Fruit fly (Drosophila melanogaster) whole organism, embryonic: ENCODE data around the gene CG5861.

ENCODE experiments used
- Atf-2 ChIP-seq: fragments of 200-800 bp; sonication (Bioruptor generic); optimal IDR thresholded peaks from 2 replicates; lab custom pipeline; 2016; ENCODE audit warnings: missing biosample characterization, missing genetic modification characterization
- Atf6 ChIP-seq: fragments of 200-800 bp; sonication (Bioruptor generic); IDR thresholded peaks from 2 replicates; pipeline ENCODE4 v1.3.6; 2022; ENCODE audit warnings: missing biosample characterization, missing genetic modification characterization
- Blimp-1 ChIP-seq: fragments of 200-800 bp; sonication (Bioruptor generic); optimal IDR thresholded peaks from 3 replicates; lab custom pipeline; 2018; ENCODE audit warnings: missing biosample characterization, missing genetic modification characterization, mild to moderate bottlenecking, moderate library complexity, missing genetic modification reagents
- CG11723 ChIP-seq: fragments of 200-800 bp; sonication (Bioruptor generic); optimal IDR thresholded peaks from 2 replicates; lab custom pipeline; 2017; ENCODE audit warnings: missing biosample characterization, mild to moderate bottlenecking, missing genetic modification characterization
- CG12299 ChIP-seq: fragments of 200-800 bp; sonication (Bioruptor generic); optimal IDR thresholded peaks from 2 replicates; lab custom pipeline; 2018; ENCODE audit warnings: missing biosample characterization, mild to moderate bottlenecking, missing genetic modification characterization
- CG14014 ChIP-seq: fragments of 200-800 bp; sonication (Bioruptor generic); IDR thresholded peaks from 2 replicates; pipeline ENCODE4 v1.3.6; 2022; ENCODE audit warnings: missing biosample characterization, missing genetic modification characterization
- CG14441 ChIP-seq: fragments of 200-800 bp; sonication (Bioruptor generic); IDR thresholded peaks from 2 replicates; pipeline ENCODE4 v1.3.6; 2022; ENCODE audit warnings: missing biosample characterization, missing genetic modification characterization
- CG14667 ChIP-seq: fragments of 200-800 bp; sonication (Bioruptor generic); IDR thresholded peaks from 2 replicates; pipeline ENCODE4 v1.3.6; 2022; ENCODE audit warnings: missing biosample characterization, missing genetic modification characterization
- CG15073 ChIP-seq: fragments of 200-800 bp; sonication (Bioruptor generic); optimal IDR thresholded peaks from 2 replicates; lab custom pipeline; 2016; ENCODE audit warnings: missing biosample characterization, missing genetic modification characterization
- CG1792 ChIP-seq: fragments of 200-800 bp; sonication (Bioruptor generic); optimal IDR thresholded peaks from 2 replicates; lab custom pipeline; 2016; ENCODE audit warnings: missing biosample characterization, missing genetic modification characterization
- CG18262 ChIP-seq: fragments of 200-800 bp; optimal IDR thresholded peaks from 3 replicates; lab custom pipeline; 2019; ENCODE audit warnings: missing biosample characterization, mild to moderate bottlenecking, missing genetic modification characterization, moderate library complexity
- CG2202 ChIP-seq: fragments of 200-800 bp; sonication (Bioruptor generic); optimal IDR thresholded peaks from 2 replicates; lab custom pipeline; 2018; ENCODE audit warnings: missing biosample characterization, mild to moderate bottlenecking, missing genetic modification characterization
- CG3281 ChIP-seq: fragments of 200-800 bp; sonication (Bioruptor generic); optimal IDR thresholded peaks from 3 replicates; lab custom pipeline; 2017; ENCODE audit warnings: missing biosample characterization, mild to moderate bottlenecking, missing genetic modification characterization
- CG43689 ChIP-seq: fragments of 200-800 bp; sonication (Bioruptor generic); IDR thresholded peaks from 2 replicates; pipeline ENCODE4 v1.3.6; 2022; ENCODE audit warnings: missing biosample characterization, missing genetic modification characterization
- CG4707 ChIP-seq: fragments of 200-800 bp; sonication (Bioruptor generic); optimal IDR thresholded peaks from 2 replicates; lab custom pipeline; 2018; ENCODE audit warnings: missing biosample characterization, mild to moderate bottlenecking, missing genetic modification characterization, moderate library complexity
- CG6175 ChIP-seq: fragments of 200-800 bp; sonication (Bioruptor generic); IDR thresholded peaks from 3 replicates; pipeline ENCODE4 v1.3.6; 2022; ENCODE audit warnings: missing biosample characterization, missing genetic modification characterization
- CG6654 ChIP-seq: fragments of 200-800 bp; sonication (Bioruptor generic); optimal IDR thresholded peaks from 2 replicates; lab custom pipeline; 2017; ENCODE audit warnings: missing biosample characterization, mild to moderate bottlenecking, missing genetic modification characterization
- CG6683 ChIP-seq: fragments of 200-800 bp; sonication (Bioruptor generic); optimal IDR thresholded peaks from 2 replicates; lab custom pipeline; 2017; ENCODE audit warnings: missing biosample characterization, mild to moderate bottlenecking, missing genetic modification characterization, missing genetic modification reagents
- CG7839 ChIP-seq: fragments of 200-800 bp; sonication (Bioruptor generic); optimal IDR thresholded peaks from 3 replicates; lab custom pipeline; 2018; ENCODE audit warnings: missing biosample characterization, mild to moderate bottlenecking, missing genetic modification characterization, moderate library complexity
- CrebB ChIP-seq: fragments of 200-800 bp; sonication (Bioruptor generic); optimal IDR thresholded peaks from 3 replicates; lab custom pipeline; 2018; ENCODE audit warnings: missing biosample characterization, mild to moderate bottlenecking, missing genetic modification characterization
- D19B ChIP-seq: fragments of 200-800 bp; sonication (Bioruptor generic); optimal IDR thresholded peaks from 2 replicates; lab custom pipeline; 2017; ENCODE audit warnings: missing biosample characterization, mild to moderate bottlenecking, missing genetic modification characterization
- E2f1 ChIP-seq: fragments of 200-800 bp; sonication (Bioruptor generic); IDR thresholded peaks from 2 replicates; pipeline ENCODE4 v1.3.6; 2022; ENCODE audit warnings: missing biosample characterization, missing genetic modification characterization
- Eip74EF ChIP-seq, 2 experiments: fragments of 200-800 bp in 1 of 2; fragments of >200 bp in 1 of 2; sonication (Bioruptor generic) in 1 of 2; optimal IDR thresholded peaks; 2 replicates each; lab custom pipeline; 2017 to 2019; ENCODE audit warnings: missing biosample characterization in 2 of 2, missing genetic modification characterization in 2 of 2, mild to moderate bottlenecking in 1 of 2, moderate library complexity in 1 of 2
- Hey ChIP-seq: fragments of 200-800 bp; sonication (Bioruptor generic); optimal IDR thresholded peaks from 3 replicates; lab custom pipeline; 2018; ENCODE audit warnings: missing biosample characterization, mild to moderate bottlenecking, missing genetic modification characterization
- Lhr ChIP-seq: fragments of 200-800 bp; sonication (Bioruptor generic); optimal IDR thresholded peaks from 3 replicates; lab custom pipeline; 2017; ENCODE audit warnings: mild to moderate bottlenecking, missing biosample characterization, missing genetic modification reagents, missing genetic modification characterization
- MESR4 ChIP-seq: fragments of 200-800 bp; sonication (Bioruptor generic); optimal IDR thresholded peaks from 2 replicates; lab custom pipeline; 2018; ENCODE audit warnings: missing biosample characterization, mild to moderate bottlenecking, missing genetic modification characterization, moderate library complexity
- Meics ChIP-seq: fragments of 200-800 bp; sonication (Bioruptor generic); optimal IDR thresholded peaks from 2 replicates; lab custom pipeline; 2017; ENCODE audit warnings: missing biosample characterization, mild to moderate bottlenecking, missing genetic modification characterization
- Mrtf ChIP-seq: fragments of 200-800 bp; sonication (Bioruptor generic); IDR thresholded peaks from 3 replicates; pipeline ENCODE4 v1.3.6; 2022; ENCODE audit warnings: missing biosample characterization, missing genetic modification characterization
- Nf-YA ChIP-seq: fragments of 200-800 bp; sonication (Bioruptor generic); IDR thresholded peaks from 2 replicates; pipeline ENCODE4 v1.3.6; 2022; ENCODE audit warnings: missing biosample characterization, missing genetic modification characterization
- NfI ChIP-seq: fragments of 200-800 bp; sonication (Bioruptor generic); optimal IDR thresholded peaks from 3 replicates; lab custom pipeline; 2018; ENCODE audit warnings: missing biosample characterization, mild to moderate bottlenecking, missing genetic modification characterization, moderate library complexity
- ase ChIP-seq: fragments of 200-800 bp; sonication (Bioruptor generic); IDR thresholded peaks from 3 replicates; pipeline ENCODE4 v1.3.6; 2022; ENCODE audit warnings: missing biosample characterization, missing genetic modification characterization
- bowl ChIP-seq: fragments of 200-800 bp; sonication (Bioruptor generic); IDR thresholded peaks from 2 replicates; pipeline ENCODE4 v1.3.6; 2022; ENCODE audit warnings: missing biosample characterization, missing genetic modification characterization
- chif ChIP-seq, 2 experiments: fragments of 200-800 bp; sonication (Bioruptor generic); optimal IDR thresholded peaks; 3 replicates each; lab custom pipeline; 2016; ENCODE audit warnings: missing biosample characterization in 2 of 2, missing genetic modification characterization in 2 of 2
- dimm ChIP-seq: fragments of 200-800 bp; sonication (Bioruptor generic); IDR thresholded peaks from 2 replicates; pipeline ENCODE4 v1.3.6; 2022; ENCODE audit warnings: missing biosample characterization, missing genetic modification characterization
- dmrt11E ChIP-seq: fragments of 200-800 bp; sonication (Bioruptor generic); optimal IDR thresholded peaks from 3 replicates; lab custom pipeline; 2018; ENCODE audit warnings: missing biosample characterization, mild to moderate bottlenecking, missing genetic modification characterization, moderate library complexity
- en ChIP-seq: fragments of 200-800 bp; sonication (Bioruptor generic); optimal IDR thresholded peaks from 2 replicates; lab custom pipeline; 2016; ENCODE audit warnings: missing biosample characterization, missing genetic modification characterization
- exex ChIP-seq: fragments of 200-800 bp; sonication (Bioruptor generic); optimal IDR thresholded peaks from 4 replicates; lab custom pipeline; 2018; ENCODE audit warnings: missing biosample characterization, mild to moderate bottlenecking, missing genetic modification characterization, moderate library complexity
- gfzf ChIP-seq: fragments of 200-800 bp; sonication (Bioruptor generic); optimal IDR thresholded peaks from 2 replicates; lab custom pipeline; 2016; ENCODE audit warnings: missing biosample characterization, mild to moderate bottlenecking, missing genetic modification characterization, moderate library complexity
- kay ChIP-seq: fragments of 200-800 bp; sonication (Bioruptor generic); optimal IDR thresholded peaks from 2 replicates; lab custom pipeline; 2016; ENCODE audit warnings: missing biosample characterization, missing genetic modification characterization
- kni ChIP-seq: fragments of 200-800 bp; sonication (Bioruptor generic); optimal IDR thresholded peaks from 3 replicates; lab custom pipeline; 2017; ENCODE audit warnings: mild to moderate bottlenecking, missing biosample characterization, missing genetic modification reagents, missing genetic modification characterization
- lola ChIP-seq, 3 experiments: fragments of >200 bp in 2 of 3; fragments of 200-800 bp in 1 of 3; sonication (Bioruptor generic) in 1 of 3; optimal IDR thresholded peaks; 2 replicates each; lab custom pipeline; 2017 to 2019; ENCODE audit warnings: missing biosample characterization in 3 of 3, missing genetic modification characterization in 3 of 3, mild to moderate bottlenecking in 1 of 3, moderate library complexity in 1 of 3
- mam ChIP-seq: fragments of 200-800 bp; sonication (Bioruptor generic); optimal IDR thresholded peaks from 3 replicates; lab custom pipeline; 2016; ENCODE audit warnings: missing biosample characterization, missing genetic modification characterization
- otp ChIP-seq: fragments of 200-800 bp; sonication (Bioruptor generic); IDR thresholded peaks from 3 replicates; pipeline ENCODE4, ENCODE4 v1.3.6; 2022; ENCODE audit warnings: missing biosample characterization, missing genetic modification characterization
- prd ChIP-seq, 3 experiments: fragments of >200 bp in 2 of 3; fragments of 200-800 bp in 1 of 3; sonication (Bioruptor generic) in 1 of 3; optimal IDR thresholded peaks in 2 of 3; IDR thresholded peaks in 1 of 3; 2 replicates in 2 of 3; 3 replicates in 1 of 3; pipeline versions ENCODE4 v1.3.6 to Lab custom; 2017 to 2022; ENCODE audit warnings: missing biosample characterization in 1 of 3, missing genetic modification characterization in 1 of 3
- pzg ChIP-seq: fragments of 200-800 bp; sonication (Bioruptor generic); optimal IDR thresholded peaks from 3 replicates; lab custom pipeline; 2018; ENCODE audit warnings: missing biosample characterization, mild to moderate bottlenecking, missing genetic modification characterization, moderate library complexity
- so ChIP-seq: fragments of 200-800 bp; sonication (Bioruptor generic); IDR thresholded peaks from 3 replicates; pipeline ENCODE4 v1.3.6; 2022; ENCODE audit warnings: missing biosample characterization, missing genetic modification characterization
- vnd ChIP-seq: fragments of 200-800 bp; sonication (Bioruptor generic); IDR thresholded peaks from 3 replicates; pipeline ENCODE4 v1.3.6; 2022; ENCODE audit warnings: missing biosample characterization, missing genetic modification characterization; ENCODE audit not compliant: partially characterized antibody

Gene CG5861

DNA sequence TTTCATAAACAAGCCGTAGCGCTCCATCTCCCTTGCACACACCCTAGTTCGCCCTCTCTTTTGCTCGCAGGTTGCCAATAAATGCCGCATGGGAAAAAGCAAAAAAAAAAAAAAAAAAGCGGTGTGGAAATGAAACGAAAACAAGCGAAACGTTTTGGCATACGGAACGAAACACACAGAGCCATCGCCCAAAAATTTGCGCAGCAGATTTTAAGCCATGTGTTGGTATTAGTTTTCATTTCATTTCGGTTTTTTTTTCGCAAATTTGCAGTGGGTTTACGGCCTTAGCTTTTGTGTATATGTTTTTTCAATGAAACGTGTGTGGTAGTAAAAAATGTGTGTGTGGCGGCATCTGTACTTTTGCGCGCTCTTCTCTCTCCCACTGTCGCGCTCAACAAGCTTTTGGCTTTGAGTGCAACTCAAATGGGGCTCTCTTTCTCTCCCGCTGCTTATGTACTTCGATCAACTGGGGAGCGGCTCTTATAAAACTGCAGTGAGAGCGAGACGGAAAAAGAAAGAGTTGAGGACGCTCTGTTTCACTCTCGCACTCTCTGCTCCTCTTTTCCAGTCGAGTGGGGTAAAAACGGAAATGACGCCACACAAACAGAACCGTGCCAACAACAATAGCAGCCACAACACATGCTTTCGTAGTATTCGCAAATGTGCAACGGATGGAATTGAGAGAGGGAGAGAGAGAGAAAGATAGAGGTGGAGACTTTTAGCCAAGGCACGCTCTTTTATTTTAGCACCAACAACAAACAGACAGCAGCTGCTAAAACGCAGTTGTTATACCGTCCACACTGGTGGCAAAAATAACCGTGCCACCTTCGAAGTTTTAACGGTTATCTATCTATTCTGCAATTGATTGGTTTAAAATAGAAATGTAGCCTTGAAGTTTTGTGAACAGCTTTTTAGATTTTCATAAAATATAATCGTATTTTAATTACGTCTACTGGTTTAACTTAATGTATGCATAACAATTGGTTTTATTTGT, 22.5 kb downstream of the CG5861 start (continued):
- TF ChIP-seq CG14441 (GFP tag; lab: Robert Waterston, UW) (no peak), CG1792 (GFP tag; lab: Kevin White, UChicago) (peak; percentile 3), Nf-YA (no peak), CG4707 (peak; percentile 58), exex (tag; lab: Kevin White, UChicago) (peak; percentile 51), dimm (no peak), en (GFP tag; lab: Kevin White, UChicago) (no peak), vnd (GFP tag; lab: Robert Waterston, UW) (no peak), kay (GFP tag; lab: Kevin White, UChicago) (no peak), lola (GFP tag; optimal IDR thresholded peaks at IDR 0.05; lab: Kevin White, UChicago) (no peak), CrebB (tag; lab: Kevin White, UChicago) (peak; percentile 57), Hey (tag; lab: Kevin White, UChicago) (no peak), ase (no peak), kni (GFP tag; lab: Kevin White, UChicago) (peak; percentile 84), Lhr (no peak), Eip74EF (GFP tag; optimal IDR thresholded peaks at IDR 0.05; lab: Kevin White, UChicago) (peak in 1 of 2 experiments; percentile 29), D19B (GFP tag; lab: Kevin White, UChicago) (peak; percentile 46), CG11723 (GFP tag; lab: Kevin White, UChicago) (no peak), otp (GFP tag; lab: Robert Waterston, UW) (no peak), NfI (GFP tag; lab: Kevin White, UChicago) (peak; percentile 42), chif (GFP tag; optimal IDR thresholded peaks at IDR 0.05; lab: Kevin White, UChicago) (peak in 1 of 2 experiments; percentile 20), Atf6 (no peak), CG2202 (tag; lab: Kevin White, UChicago) (no peak), bowl (GFP tag; lab: Robert Waterston, UW) (no peak), CG43689 (no peak), Mrtf (GFP tag; lab: Robert Waterston, UW) (no peak), prd (optimal IDR thresholded peaks at IDR 0.05; lab: Kevin White, UChicago) (no peak), prd (GFP tag; IDR thresholded peaks at IDR 0.05; lab: Robert Waterston, UW) (no peak), CG6683 (peak; percentile 33), CG6175 (GFP tag; lab: Robert Waterston, UW) (no peak), CG12299 (tag; lab: Kevin White, UChicago) (no peak), Atf-2 (peak; percentile 1), E2f1 (no peak), Blimp-1 (peak; percentile 13), CG3281 (GFP tag; lab: Kevin White, UChicago) (peak; percentile 83), dmrt11E (no peak), CG15073 (peak; percentile 97), so (GFP tag; lab: Robert Waterston, UW) (no peak), pzg (GFP tag; lab: Kevin White, UChicago) (no peak), Meics (GFP tag; lab: Kevin White, UChicago) (peak; percentile 68), CG14014 (GFP tag; lab: Robert Waterston, UW) (no peak), CG18262 (tag; lab: Kevin White, UChicago) (peak; percentile 27), CG6654 (GFP tag; lab: Kevin White, UChicago) (no peak), MESR4 (GFP tag; lab: Kevin White, UChicago) (no peak), gfzf (GFP tag; lab: Kevin White, UChicago) (no peak), mam (GFP tag; lab: Kevin White, UChicago) (peak; percentile 50), CG7839 (tag; lab: Kevin White, UChicago) (peak; percentile 59), CG14667 (GFP tag; lab: Robert Waterston, UW) (no peak)
